Worm (Caenorhabditis elegans) whole organism, L4 larva: Measurements from ENCODE around the gene adbp-1.

Experiments used
- D1046.2 ChIP-seq: fragments of 200-800 bp; sonication (Bioruptor generic); IDR thresholded peaks from 2 replicates; pipeline ENCODE4 v1.3.6; 2022; ENCODE audit warnings: missing genetic modification characterization, missing compliant biosample characterization
- R02D3.7 ChIP-seq: fragments of 150-350 bp; sonication (generic microtip); optimal IDR thresholded peaks from 3 replicates; lab custom pipeline; 2014; ENCODE audit warnings: missing biosample characterization, missing genetic modification characterization
- T20F7.1 ChIP-seq: fragments of 200-800 bp; sonication (Bioruptor generic); optimal IDR thresholded peaks from 2 replicates; lab custom pipeline; 2018; ENCODE audit warnings: mild to moderate bottlenecking, missing genetic modification characterization, missing compliant biosample characterization
- T26A8.4 ChIP-seq: fragments of 200-800 bp; sonication (Bioruptor generic); IDR thresholded peaks from 2 replicates; pipeline ENCODE4 v1.3.6; 2022; ENCODE audit warnings: missing genetic modification characterization, missing compliant biosample characterization
- Y105C5A.15 ChIP-seq: fragments of 200-800 bp; sonication (Bioruptor generic); IDR thresholded peaks from 2 replicates; pipeline ENCODE4 v1.3.6; 2022; ENCODE audit warnings: missing genetic modification characterization, missing compliant biosample characterization
- aha-1 ChIP-seq: fragments of 150-350 bp; peaks from one replicate; lab custom pipeline; 2014; ENCODE audit warnings: missing biosample characterization, missing genetic modification characterization
- ama-1 ChIP-seq: fragments of 150-350 bp; optimal IDR thresholded peaks from 2 replicates; lab custom pipeline; 2014; ENCODE audit warnings: inconsistent platforms, mixed read lengths
- attf-4 ChIP-seq: sonication (generic microtip); optimal IDR thresholded peaks from 3 replicates; lab custom pipeline; 2017; ENCODE audit warnings: missing biosample characterization, missing genetic modification characterization
- daf-16 ChIP-seq, 3 experiments: sonication (generic microtip); optimal IDR thresholded peaks; 2 replicates each; lab custom pipeline; 2016 to 2017; ENCODE audit warnings: missing genetic modification characterization in 3 of 3, missing genetic modification reagents in 3 of 3, mild to moderate bottlenecking in 2 of 3, missing compliant biosample characterization in 2 of 3, missing biosample characterization in 1 of 3, moderate library complexity in 1 of 3
- daf-19 ChIP-seq: fragments of 200-800 bp; sonication (Bioruptor generic); conservative IDR thresholded peaks from 2 replicates; pipeline ENCODE4 v1.3.6; 2022; ENCODE audit warnings: missing genetic modification characterization, missing compliant biosample characterization
- dmd-6 ChIP-seq: fragments of 200-800 bp; sonication (Bioruptor generic); IDR thresholded peaks from 2 replicates; pipeline ENCODE4 v1.3.6; 2022; ENCODE audit warnings: missing genetic modification reagents, missing genetic modification characterization, missing compliant biosample characterization
- dve-1 ChIP-seq: sonication (generic microtip); optimal IDR thresholded peaks from 2 replicates; lab custom pipeline; 2017; ENCODE audit warnings: antibody characterized with exemption, mild to moderate bottlenecking, missing genetic modification characterization, missing compliant biosample characterization; ENCODE audit not compliant: insufficient read depth
- egl-27 ChIP-seq: sonication (generic microtip); optimal IDR thresholded peaks from 3 replicates; lab custom pipeline; 2017; ENCODE audit warnings: missing biosample characterization, missing genetic modification reagents, missing genetic modification characterization
- fkh-10 ChIP-seq: fragments of 150-350 bp; optimal IDR thresholded peaks from 2 replicates; lab custom pipeline; 2014; ENCODE audit warnings: missing biosample characterization, missing genetic modification reagents, missing genetic modification characterization
- hif-1 ChIP-seq, 2 experiments: sonication (generic microtip); optimal IDR thresholded peaks; 2 replicates each; lab custom pipeline; 2016 to 2017; ENCODE audit warnings: missing compliant biosample characterization in 2 of 2, missing genetic modification characterization in 2 of 2, missing genetic modification reagents in 2 of 2, missing genotype in 2 of 2, mild to moderate bottlenecking in 1 of 2
- hlh-11 ChIP-seq: fragments of 200-800 bp; sonication (Bioruptor generic); optimal IDR thresholded peaks from 2 replicates; lab custom pipeline; 2018; ENCODE audit warnings: mild to moderate bottlenecking, missing genetic modification characterization, missing compliant biosample characterization
- hlh-30 ChIP-seq: sonication (generic microtip); optimal IDR thresholded peaks from 2 replicates; lab custom pipeline; 2017; ENCODE audit warnings: antibody characterized with exemption, mild to moderate bottlenecking, missing genetic modification characterization, missing compliant biosample characterization; ENCODE audit not compliant: insufficient read depth
- lim-7 ChIP-seq: fragments of 200-800 bp; sonication (Bioruptor generic); IDR thresholded peaks from 2 replicates; pipeline ENCODE4 v1.3.6; 2022; ENCODE audit warnings: missing genetic modification characterization, missing compliant biosample characterization
- lin-1 ChIP-seq: fragments of 200-800 bp; sonication (Bioruptor generic); IDR thresholded peaks from 2 replicates; pipeline ENCODE4 v1.3.6; 2022; ENCODE audit warnings: missing genetic modification reagents, missing genetic modification characterization, missing compliant biosample characterization
- lin-13 ChIP-seq: fragments of 150-350 bp; optimal IDR thresholded peaks from 2 replicates; lab custom pipeline; 2014; ENCODE audit warnings: missing biosample characterization, missing genetic modification reagents, missing genetic modification characterization
- lin-15B ChIP-seq: fragments of 150-350 bp; sonication (generic microtip); optimal IDR thresholded peaks from 3 replicates; lab custom pipeline; 2014; ENCODE audit warnings: missing biosample characterization, missing genetic modification characterization
- lsy-2 ChIP-seq, 2 experiments: fragments of 150-350 bp in 1 of 2; sonication (generic microtip) in 1 of 2; optimal IDR thresholded peaks; 2 replicates each; lab custom pipeline; 2014 to 2017; ENCODE audit warnings: missing biosample characterization in 2 of 2, missing genetic modification characterization in 2 of 2
- mdl-1 ChIP-seq, 2 experiments: fragments of 150-350 bp in 1 of 2; sonication (generic microtip) in 1 of 2; optimal IDR thresholded peaks; 2 replicates each; lab custom pipeline; 2014 to 2017; ENCODE audit warnings: missing biosample characterization in 2 of 2, missing genetic modification characterization in 2 of 2
- mep-1 ChIP-seq: fragments of 150-350 bp; sonication (generic microtip); optimal IDR thresholded peaks from 3 replicates; lab custom pipeline; 2014; ENCODE audit warnings: missing biosample characterization, missing genetic modification characterization
- mes-2 ChIP-seq: sonication (generic microtip); optimal IDR thresholded peaks from 2 replicates; lab custom pipeline; 2016; ENCODE audit warnings: missing genotype, mild to moderate bottlenecking, missing genetic modification characterization, missing compliant biosample characterization; ENCODE audit not compliant: poor library complexity, severe bottlenecking
- mxl-3 ChIP-seq: fragments of 200-800 bp; sonication (Bioruptor generic); optimal IDR thresholded peaks from 2 replicates; lab custom pipeline; 2018; ENCODE audit warnings: mild to moderate bottlenecking, missing genetic modification characterization, missing compliant biosample characterization
- nhr-10 ChIP-seq: fragments of 150-350 bp; optimal IDR thresholded peaks from 2 replicates; lab custom pipeline; 2014; ENCODE audit warnings: missing biosample characterization, missing genetic modification characterization
- nhr-102 ChIP-seq: sonication (generic microtip); optimal IDR thresholded peaks from 2 replicates; lab custom pipeline; 2016; ENCODE audit warnings: mild to moderate bottlenecking, missing genetic modification characterization, moderate library complexity, missing compliant biosample characterization
- nhr-111 ChIP-seq: fragments of 200-800 bp; sonication (Bioruptor generic); optimal IDR thresholded peaks from 2 replicates; lab custom pipeline; 2018; ENCODE audit warnings: mild to moderate bottlenecking, missing genetic modification characterization, missing compliant biosample characterization
- nhr-237 ChIP-seq: sonication (generic microtip); optimal IDR thresholded peaks from 2 replicates; lab custom pipeline; 2017; ENCODE audit warnings: missing biosample characterization, missing genetic modification characterization
- nhr-28 ChIP-seq: fragments of 150-350 bp; optimal IDR thresholded peaks from 2 replicates; lab custom pipeline; 2014; ENCODE audit warnings: missing biosample characterization, missing genetic modification characterization
- nhr-42 ChIP-seq: fragments of 200-800 bp; sonication (Bioruptor generic); IDR thresholded peaks from 2 replicates; pipeline ENCODE4 v1.3.6; 2022; ENCODE audit warnings: missing genetic modification characterization, missing compliant biosample characterization
- nhr-48 ChIP-seq: sonication (generic microtip); optimal IDR thresholded peaks from 2 replicates; lab custom pipeline; 2016; ENCODE audit warnings: mild to moderate bottlenecking, missing genetic modification characterization, missing compliant biosample characterization
- nhr-76 ChIP-seq: fragments of 150-350 bp; optimal IDR thresholded peaks from 2 replicates; lab custom pipeline; 2014; ENCODE audit warnings: missing biosample characterization, missing genetic modification characterization
- nhr-77 ChIP-seq: fragments of 150-350 bp; optimal IDR thresholded peaks from 2 replicates; lab custom pipeline; 2014; ENCODE audit warnings: missing biosample characterization, missing genetic modification characterization
- php-3 ChIP-seq: fragments of 200-800 bp; sonication (Bioruptor generic); IDR thresholded peaks from 2 replicates; pipeline ENCODE4 v1.3.6; 2022; ENCODE audit warnings: missing genetic modification reagents, missing genetic modification characterization, missing compliant biosample characterization
- pqm-1 ChIP-seq: sonication (generic microtip); optimal IDR thresholded peaks from 2 replicates; lab custom pipeline; 2017; ENCODE audit warnings: missing biosample characterization, missing genetic modification characterization
- rbr-2 ChIP-seq: sonication (generic microtip); optimal IDR thresholded peaks from 2 replicates; lab custom pipeline; 2016; ENCODE audit warnings: missing genotype, missing genetic modification characterization, missing compliant biosample characterization
- skn-1 ChIP-seq: fragments of 150-350 bp; optimal IDR thresholded peaks from 2 replicates; lab custom pipeline; 2014; ENCODE audit warnings: missing biosample characterization, missing genetic modification characterization
- snpc-4 ChIP-seq: fragments of 150-350 bp; optimal IDR thresholded peaks from 2 replicates; lab custom pipeline; 2014; ENCODE audit warnings: missing biosample characterization, missing genetic modification characterization
- tag-97 ChIP-seq: fragments of 200-800 bp; sonication (Bioruptor generic); IDR thresholded peaks from 2 replicates; pipeline ENCODE4 v1.3.6; 2022; ENCODE audit warnings: missing genetic modification characterization, missing compliant biosample characterization
- unc-62 ChIP-seq, 3 experiments: fragments of 150-350 bp in 1 of 3; sonication (generic microtip); optimal IDR thresholded peaks in 2 of 3; peaks in 1 of 3; 1 replicate in 1 of 3; 2 replicates in 2 of 3; lab custom pipeline; 2014 to 2017; ENCODE audit warnings: missing biosample characterization in 3 of 3, missing genetic modification characterization in 3 of 3, missing genetic modification reagents in 3 of 3, missing genotype in 1 of 3
- ztf-11 ChIP-seq: fragments of 150-350 bp; optimal IDR thresholded peaks from 2 replicates; lab custom pipeline; 2014; ENCODE audit warnings: missing biosample characterization, missing genetic modification characterization

The adbp-1 gene

DNA sequence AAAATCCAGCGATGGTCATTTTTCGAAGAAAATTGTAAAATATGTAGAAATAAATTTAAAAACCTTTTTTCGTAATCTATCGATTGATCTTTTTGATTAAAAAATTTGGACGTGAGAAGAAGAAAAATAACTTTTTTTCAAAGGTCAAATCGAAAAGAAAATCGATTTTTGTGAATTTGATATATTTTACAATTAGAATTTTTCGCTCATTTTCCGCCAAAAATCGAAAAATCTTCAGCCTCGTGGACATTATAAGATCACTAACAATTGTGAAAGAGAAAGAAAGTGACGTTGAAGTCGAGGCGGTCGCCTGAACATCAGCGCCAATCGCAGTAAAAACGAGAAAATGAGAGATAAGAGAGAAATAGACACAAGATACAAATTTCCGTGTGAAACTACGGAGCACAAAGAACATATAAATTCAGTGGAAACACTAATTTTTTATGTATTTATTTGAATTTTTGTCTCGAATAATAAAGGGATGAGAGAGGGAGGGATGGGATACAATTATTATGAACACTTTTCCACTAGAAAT lies 25.7 kb downstream of the adbp-1 start, which contains the start of gene cisd-1:
TSS of gene cisd-1 (minus strand) at position 51 of the 535 bp plus-strand sequence.
- TF ChIP-seq nhr-111 (GFP tag; lab: Kevin White, UChicago) (no peak), nhr-77 (tag; lab: Kevin White, UChicago) (peak; percentile 2), lin-15B (tag; lab: Kevin White, UChicago) (no peak), T20F7.1 (peak; percentile 26), D1046.2 (GFP tag; lab: Robert Waterston, UW) (no peak), mep-1 (tag; lab: Kevin White, UChicago) (peak; percentile 62), mxl-3 (GFP tag; lab: Kevin White, UChicago) (peak; percentile 49), mes-2 (peak; percentile 11), dmd-6 (GFP tag; lab: Robert Waterston, UW) (peak; percentile 33; the same call in 1 of the 2 replicates), pqm-1 (tag; lab: Kevin White, UChicago) (peak; percentile 45), hif-1 (tag; optimal IDR thresholded peaks at IDR 0.05; lab: Kevin White, UChicago) (peak in 1 of 2 experiments; percentile 49), nhr-28 (tag; lab: Kevin White, UChicago) (peak; percentile 98), hlh-11 (tag; lab: Kevin White, UChicago) (peak; percentile 53), nhr-42 (GFP tag; lab: Robert Waterston, UW) (no peak), ama-1 (lab: Kevin White, UChicago) (peak; percentile 28), lim-7 (GFP tag; lab: Robert Waterston, UW) (no peak), lin-13 (no peak), daf-16 (GFP tag; optimal IDR thresholded peaks at IDR 0.05; lab: Kevin White, UChicago) (no peak), daf-16 (tag; optimal IDR thresholded peaks at IDR 0.05; lab: Kevin White, UChicago) (peak; percentile 28), hlh-30 (peak; percentile 13), mdl-1 (tag; optimal IDR thresholded peaks at IDR 0.05; lab: Kevin White, UChicago) (peak in 1 of 2 experiments; percentile 12), dve-1 (tag; lab: Kevin White, UChicago) (peak; percentile 7), Y105C5A.15 (no peak), skn-1 (tag; lab: Kevin White, UChicago) (no peak)
- TF ChIP-seq, all 104 proteins: peak for 15

ce11 chrII:11471916-11472315 lies 28.0 kb downstream of the adbp-1 start, which contains the start of gene mfn-1:
Gene mfn-1, minus strand, starts transcription at chrII:11472016.
- no peak for TF ChIP-seq ztf-11 (tag; lab: Kevin White, UChicago)
- no peak for TF ChIP-seq egl-27 (tag; lab: Kevin White, UChicago)
- TF ChIP-seq aha-1, result no peak
- TF ChIP-seq lin-1 (GFP tag; lab: Robert Waterston, UW), result no peak
- no peak for TF ChIP-seq nhr-237 (tag; lab: Kevin White, UChicago)
- TF ChIP-seq, all 104 proteins: peak for 0

- TF ChIP-seq dmd-6 (GFP tag; lab: Robert Waterston, UW), result peak; percentile 85
- no peak for TF ChIP-seq nhr-76 (tag; lab: Kevin White, UChicago)
- no peak for TF ChIP-seq R02D3.7 (tag; lab: Kevin White, UChicago)
- TF ChIP-seq pqm-1 (tag; lab: Kevin White, UChicago), result peak; percentile 71
- TF ChIP-seq tag-97 (GFP tag; lab: Robert Waterston, UW), result no peak
- peak; percentile 33 for TF ChIP-seq nhr-10 (tag; lab: Kevin White, UChicago)
- peak; percentile 91 for TF ChIP-seq nhr-28 (tag; lab: Kevin White, UChicago)
- TF ChIP-seq attf-4 (tag; lab: Kevin White, UChicago), result no peak
- peak; percentile 14 to 83 for TF ChIP-seq mdl-1 (tag; optimal IDR thresholded peaks at IDR 0.05; lab: Kevin White, UChicago)
- TF ChIP-seq T26A8.4 (GFP tag; lab: Robert Waterston, UW), result no peak
- TF ChIP-seq T20F7.1, result peak; percentile 25
- no peak for TF ChIP-seq snpc-4
- TF ChIP-seq ama-1 (lab: Kevin White, UChicago), result no peak
- TF ChIP-seq lsy-2 (tag; optimal IDR thresholded peaks at IDR 0.05; lab: Kevin White, UChicago), result peak in 1 of 2 experiments; percentile 56
- TF ChIP-seq daf-19, result no peak
- TF ChIP-seq dve-1 (tag; lab: Kevin White, UChicago), result peak; percentile 64
- peak; percentile 98 for TF ChIP-seq mxl-3 (GFP tag; lab: Kevin White, UChicago)
- TF ChIP-seq nhr-102 (tag; lab: Kevin White, UChicago), result no peak
- TF ChIP-seq aha-1, result peak; percentile 99
- peak; percentile 55 for TF ChIP-seq nhr-48 (tag; lab: Kevin White, UChicago)
- no peak for TF ChIP-seq fkh-10 (GFP tag; lab: Kevin White, UChicago)
- peak; percentile 79 for TF ChIP-seq hlh-11 (tag; lab: Kevin White, UChicago)
- TF ChIP-seq daf-16 (GFP tag; optimal IDR thresholded peaks at IDR 0.05; lab: Kevin White, UChicago), result no peak
- TF ChIP-seq daf-16 (tag; optimal IDR thresholded peaks at IDR 0.05; lab: Kevin White, UChicago), result peak; percentile 37
- no peak for TF ChIP-seq rbr-2
- TF ChIP-seq hlh-30, result peak; percentile 71
- TF ChIP-seq unc-62 (GFP tag; optimal IDR thresholded peaks at IDR 0.05 in 1 of 2; lab: Kevin White, UChicago), result no peak
- TF ChIP-seq unc-62 (tag; optimal IDR thresholded peaks at IDR 0.05; lab: Kevin White, UChicago), result no peak
- no peak for TF ChIP-seq skn-1 (tag; lab: Kevin White, UChicago)
- TF ChIP-seq hif-1 (tag; optimal IDR thresholded peaks at IDR 0.05; lab: Kevin White, UChicago), result peak; percentile 58 to 92
- TF ChIP-seq php-3, result 0 out of 2 replicates have a peak, but pooled peaks have one; percentile 10
Observed at ce11 chrII:11472542-11472941, 28.6 kb downstream of the adbp-1 start.
